Worm (Caenorhabditis elegans) whole organism, late embryonic: ENCODE measurements around the gene F35H10.2.

Source experiments
- C08G9.2 ChIP-seq: sonication (generic microtip); optimal IDR thresholded peaks from 2 replicates; lab custom pipeline; 2016; ENCODE audit warnings: mild to moderate bottlenecking, missing genetic modification characterization, moderate library complexity, missing compliant biosample characterization
- C38D4.7 ChIP-seq: fragments of 200-800 bp; sonication (Bioruptor generic); optimal IDR thresholded peaks from 2 replicates; lab custom pipeline; 2018; ENCODE audit warnings: mild to moderate bottlenecking, missing genetic modification characterization, moderate library complexity, missing compliant biosample characterization
- K02D7.2 ChIP-seq: sonication (generic microtip); optimal IDR thresholded peaks from 2 replicates; lab custom pipeline; 2017; ENCODE audit warnings: mild to moderate bottlenecking, missing genetic modification characterization, missing compliant biosample characterization
- K09A11.1 ChIP-seq: sonication (generic microtip); optimal IDR thresholded peaks from 2 replicates; lab custom pipeline; 2017; ENCODE audit warnings: antibody characterized with exemption, mild to moderate bottlenecking, missing genetic modification characterization, missing compliant biosample characterization; ENCODE audit not compliant: insufficient read depth
- Y22D7AL.16 ChIP-seq: sonication (generic microtip); optimal IDR thresholded peaks from 2 replicates; lab custom pipeline; 2016; ENCODE audit warnings: missing genetic modification characterization, missing compliant biosample characterization
- ahr-1 ChIP-seq: sonication (generic microtip); optimal IDR thresholded peaks from 2 replicates; lab custom pipeline; 2016; ENCODE audit warnings: missing genetic modification characterization, missing compliant biosample characterization
- ceh-14 ChIP-seq: sonication (generic microtip); optimal IDR thresholded peaks from 2 replicates; lab custom pipeline; 2016; ENCODE audit warnings: missing genotype, missing genetic modification characterization, missing compliant biosample characterization
- ceh-18 ChIP-seq: sonication (generic microtip); optimal IDR thresholded peaks from 2 replicates; lab custom pipeline; 2016; ENCODE audit warnings: missing genetic modification characterization, missing compliant biosample characterization
- ceh-19 ChIP-seq: fragments of 200-800 bp; sonication (Bioruptor generic); optimal IDR thresholded peaks from 2 replicates; lab custom pipeline; 2018; ENCODE audit warnings: mild to moderate bottlenecking, missing genetic modification characterization, missing compliant biosample characterization
- ceh-2 ChIP-seq: sonication (generic microtip); optimal IDR thresholded peaks from 2 replicates; lab custom pipeline; 2016; ENCODE audit warnings: missing genotype, missing genetic modification characterization, missing compliant biosample characterization
- ceh-22 ChIP-seq: sonication (generic microtip); optimal IDR thresholded peaks from 2 replicates; lab custom pipeline; 2017; ENCODE audit warnings: missing biosample characterization, missing genetic modification characterization
- ceh-24 ChIP-seq: sonication (generic microtip); optimal IDR thresholded peaks from 2 replicates; lab custom pipeline; 2016; ENCODE audit warnings: mild to moderate bottlenecking, missing genetic modification characterization, missing compliant biosample characterization
- ceh-30 ChIP-seq: fragments of 150-350 bp; optimal IDR thresholded peaks from 2 replicates; lab custom pipeline; 2014; ENCODE audit warnings: missing biosample characterization, missing genetic modification characterization
- ceh-31 ChIP-seq: sonication (generic microtip); optimal IDR thresholded peaks from 2 replicates; lab custom pipeline; 2016; ENCODE audit warnings: missing genetic modification characterization, missing compliant biosample characterization
- ceh-45 ChIP-seq: fragments of 200-800 bp; sonication (Bioruptor generic); IDR thresholded peaks from 2 replicates; pipeline ENCODE4 v1.3.6; 2022; ENCODE audit warnings: missing genetic modification reagents, missing genetic modification characterization, missing compliant biosample characterization
- ceh-48 ChIP-seq: sonication (generic microtip); optimal IDR thresholded peaks from 2 replicates; lab custom pipeline; 2016; ENCODE audit warnings: missing genetic modification characterization, inconsistent platforms, missing compliant biosample characterization
- ceh-6 ChIP-seq: fragments of 200-800 bp; sonication (Bioruptor generic); optimal IDR thresholded peaks from 2 replicates; lab custom pipeline; 2018; ENCODE audit warnings: mild to moderate bottlenecking, missing genetic modification characterization, missing compliant biosample characterization
- che-1 ChIP-seq: sonication (generic microtip); optimal IDR thresholded peaks from 2 replicates; lab custom pipeline; 2016; ENCODE audit warnings: mild to moderate bottlenecking, missing genetic modification characterization, missing compliant biosample characterization
- dmd-4 ChIP-seq: sonication (generic microtip); optimal IDR thresholded peaks from 2 replicates; lab custom pipeline; 2016; ENCODE audit warnings: borderline replicate concordance, missing genetic modification characterization, missing compliant biosample characterization
- dve-1 ChIP-seq: sonication (generic microtip); optimal IDR thresholded peaks from 2 replicates; lab custom pipeline; 2017; ENCODE audit warnings: antibody characterized with exemption, mild to moderate bottlenecking, missing genetic modification characterization, missing compliant biosample characterization
- elt-2 ChIP-seq: sonication (generic microtip); optimal IDR thresholded peaks from 2 replicates; lab custom pipeline; 2016; ENCODE audit warnings: missing genetic modification reagents, missing genetic modification characterization, missing compliant biosample characterization
- elt-4 ChIP-seq: sonication (generic microtip); optimal IDR thresholded peaks from 2 replicates; lab custom pipeline; 2016; ENCODE audit warnings: missing genetic modification characterization, missing compliant biosample characterization
- ets-4 ChIP-seq: sonication (generic microtip); optimal IDR thresholded peaks from 2 replicates; lab custom pipeline; 2016; ENCODE audit warnings: missing genetic modification characterization, missing compliant biosample characterization
- fax-1 ChIP-seq: sonication (generic microtip); optimal IDR thresholded peaks from 2 replicates; lab custom pipeline; 2016; ENCODE audit warnings: missing genotype, missing genetic modification characterization, missing compliant biosample characterization
- fkh-10 ChIP-seq: fragments of 150-350 bp; optimal IDR thresholded peaks from 2 replicates; lab custom pipeline; 2014; ENCODE audit warnings: missing biosample characterization, missing genetic modification reagents, missing genetic modification characterization
- gmeb-2 ChIP-seq: sonication (generic microtip); optimal IDR thresholded peaks from 2 replicates; lab custom pipeline; 2016; ENCODE audit warnings: missing genetic modification characterization, inconsistent platforms, missing compliant biosample characterization
- hlh-13 ChIP-seq: fragments of 200-800 bp; sonication (Bioruptor generic); optimal IDR thresholded peaks from 2 replicates; lab custom pipeline; 2018; ENCODE audit warnings: mild to moderate bottlenecking, missing genetic modification characterization, missing compliant biosample characterization
- hlh-15 ChIP-seq: sonication (generic microtip); optimal IDR thresholded peaks from 2 replicates; lab custom pipeline; 2016; ENCODE audit warnings: missing genetic modification characterization, missing compliant biosample characterization
- hlh-30 ChIP-seq: sonication (generic microtip); optimal IDR thresholded peaks from 2 replicates; lab custom pipeline; 2017; ENCODE audit warnings: antibody characterized with exemption, missing genetic modification characterization, missing compliant biosample characterization; ENCODE audit not compliant: insufficient read depth
- hlh-6 ChIP-seq: sonication (generic microtip); optimal IDR thresholded peaks from 2 replicates; lab custom pipeline; 2016; ENCODE audit warnings: missing genotype, missing genetic modification characterization, missing compliant biosample characterization
- lim-6 ChIP-seq: sonication (generic microtip); optimal IDR thresholded peaks from 2 replicates; lab custom pipeline; 2016; ENCODE audit warnings: missing genetic modification characterization, missing compliant biosample characterization
- lin-11 ChIP-seq: fragments of 200-800 bp; sonication (Bioruptor generic); optimal IDR thresholded peaks from 2 replicates; lab custom pipeline; 2018; ENCODE audit warnings: mild to moderate bottlenecking, missing genetic modification characterization, missing compliant biosample characterization
- nfya-1 ChIP-seq: sonication (generic microtip); optimal IDR thresholded peaks from 2 replicates; lab custom pipeline; 2017; ENCODE audit warnings: missing genetic modification characterization, mild to moderate bottlenecking, missing compliant biosample characterization, antibody characterized with exemption, moderate library complexity
- nhr-11 ChIP-seq: fragments of 150-350 bp; optimal IDR thresholded peaks from 2 replicates; lab custom pipeline; 2014; ENCODE audit warnings: missing biosample characterization, missing genetic modification characterization
- nhr-232 ChIP-seq: sonication (generic microtip); optimal IDR thresholded peaks from 2 replicates; lab custom pipeline; 2016; ENCODE audit warnings: missing genetic modification characterization, missing compliant biosample characterization
- odd-2 ChIP-seq: sonication (generic microtip); optimal IDR thresholded peaks from 2 replicates; lab custom pipeline; 2017; ENCODE audit warnings: antibody characterized with exemption, mild to moderate bottlenecking, missing genetic modification characterization, missing compliant biosample characterization
- pat-9 ChIP-seq: fragments of 200-800 bp; sonication (Bioruptor generic); optimal IDR thresholded peaks from 2 replicates; lab custom pipeline; 2018; ENCODE audit warnings: mild to moderate bottlenecking, missing genetic modification characterization, moderate library complexity, missing compliant biosample characterization
- pax-1 ChIP-seq: fragments of 150-350 bp; optimal IDR thresholded peaks from 2 replicates; lab custom pipeline; 2014; ENCODE audit warnings: missing biosample characterization, missing genetic modification characterization
- pha-4 ChIP-seq: fragments of 150-350 bp; optimal IDR thresholded peaks from 2 replicates; lab custom pipeline; 2018; ENCODE audit warnings: missing biosample characterization, missing genetic modification reagents, missing genetic modification characterization
- rnt-1 ChIP-seq: sonication (generic microtip); optimal IDR thresholded peaks from 2 replicates; lab custom pipeline; 2016; ENCODE audit warnings: missing genetic modification characterization, missing compliant biosample characterization
- sdc-2 ChIP-seq: sonication (generic microtip); optimal IDR thresholded peaks from 2 replicates; lab custom pipeline; 2016; ENCODE audit warnings: missing genotype, missing genetic modification characterization, missing compliant biosample characterization
- sox-2 ChIP-seq: fragments of 200-800 bp; sonication (Bioruptor generic); IDR thresholded peaks from 2 replicates; pipeline ENCODE4 v1.3.6; 2022; ENCODE audit warnings: missing genetic modification reagents, missing genetic modification characterization, missing compliant biosample characterization
- syd-9 ChIP-seq: sonication (generic microtip); optimal IDR thresholded peaks from 2 replicates; lab custom pipeline; 2016; ENCODE audit warnings: mild to moderate bottlenecking, missing genetic modification characterization, moderate library complexity, missing compliant biosample characterization
- tbx-2 ChIP-seq: sonication (generic microtip); optimal IDR thresholded peaks from 2 replicates; lab custom pipeline; 2016; ENCODE audit warnings: missing genetic modification characterization, missing compliant biosample characterization
- tbx-7 ChIP-seq: sonication (generic microtip); optimal IDR thresholded peaks from 2 replicates; lab custom pipeline; 2016; ENCODE audit warnings: missing genotype, missing genetic modification characterization, missing compliant biosample characterization
- unc-3 ChIP-seq, 2 experiments: fragments of 200-800 bp in 1 of 2; sonication (Bioruptor generic) in 1 of 2; sonication (generic microtip) in 1 of 2; conservative IDR thresholded peaks in 1 of 2; optimal IDR thresholded peaks in 1 of 2; 2 replicates each; pipeline versions ENCODE4 v1.3.6 to Lab custom; 2016 to 2022; ENCODE audit warnings: missing compliant biosample characterization in 2 of 2, missing genetic modification characterization in 2 of 2, missing genetic modification reagents in 1 of 2
- unc-55 ChIP-seq: sonication (generic microtip); optimal IDR thresholded peaks from 2 replicates; lab custom pipeline; 2017; ENCODE audit warnings: missing biosample characterization, missing genetic modification reagents, missing genetic modification characterization
- unc-86 ChIP-seq: sonication (generic microtip); optimal IDR thresholded peaks from 2 replicates; lab custom pipeline; 2016; ENCODE audit warnings: missing genetic modification characterization, missing compliant biosample characterization

The F35H10.2 gene

ce11 chrIV:8367887-8368286 lies 38.9 kb downstream of the F35H10.2 start:
- TF ChIP-seq ceh-24 (tag; lab: Kevin White, UChicago) (no peak), ceh-2 (tag; lab: Kevin White, UChicago) (no peak), pax-1 (tag; lab: Kevin White, UChicago) (no peak), ets-4 (no peak), C08G9.2 (tag; lab: Kevin White, UChicago) (no peak), dve-1 (tag; lab: Kevin White, UChicago) (no peak), fax-1 (no peak), ceh-45 (GFP tag; lab: Robert Waterston, UW) (no peak), nhr-232 (no peak), dmd-4 (tag; lab: Kevin White, UChicago) (no peak), unc-86 (tag; lab: Kevin White, UChicago) (no peak), pha-4 (tag; lab: Kevin White, UChicago) (no peak), ceh-14 (no peak), pat-9 (tag; lab: Kevin White, UChicago) (no peak), hlh-15 (tag; lab: Kevin White, UChicago) (no peak), gmeb-2 (tag; lab: Kevin White, UChicago) (no peak), elt-4 (tag; lab: Kevin White, UChicago) (no peak), odd-2 (tag; lab: Kevin White, UChicago) (no peak)

- TF ChIP-seq elt-2 (no peak), elt-4 (tag; lab: Kevin White, UChicago) (no peak), hlh-30 (no peak), ets-4 (no peak), ceh-6 (GFP tag; lab: Kevin White, UChicago) (no peak), ceh-22 (tag; lab: Kevin White, UChicago) (no peak)
- TF ChIP-seq, all 69 proteins: peak for 0
These were observed 40.1 kb downstream of the F35H10.2 start, which contains the start of gene D2096.6 for ce11 chrIV:8369135-8369534. Gene D2096.6, minus strand, starts transcription at chrIV:8369235.

- TF ChIP-seq lim-6 (tag; lab: Kevin White, UChicago) (no peak), ahr-1 (tag; lab: Kevin White, UChicago) (peak; percentile 33), ceh-18 (tag; lab: Kevin White, UChicago) (peak; percentile 59), hlh-6 (tag; lab: Kevin White, UChicago) (peak; percentile 89), unc-55 (GFP tag; lab: Kevin White, UChicago) (peak; percentile 65), syd-9 (tag; lab: Kevin White, UChicago) (peak; percentile 89), ceh-31 (tag; lab: Kevin White, UChicago) (peak; percentile 72), nhr-11 (tag; lab: Kevin White, UChicago) (no peak), sdc-2 (tag; lab: Kevin White, UChicago) (peak; percentile 77), unc-3 (GFP tag; conservative IDR thresholded peaks at IDR 0.05; lab: Robert Waterston, UW) (peak; percentile 65; the same call in 1 of the 2 replicates), unc-3 (tag; optimal IDR thresholded peaks at IDR 0.05; lab: Kevin White, UChicago) (peak; percentile 79), K09A11.1 (tag; lab: Kevin White, UChicago) (peak; percentile 67), dmd-4 (tag; lab: Kevin White, UChicago) (peak; percentile 31), ceh-48 (peak; percentile 77), hlh-13 (GFP tag; lab: Kevin White, UChicago) (peak; percentile 83), fkh-10 (GFP tag; lab: Kevin White, UChicago) (peak; percentile 73), ceh-24 (tag; lab: Kevin White, UChicago) (no peak), sox-2 (peak; percentile 72), C38D4.7 (GFP tag; lab: Kevin White, UChicago) (peak; percentile 87), ceh-14 (peak; percentile 62), tbx-7 (tag; lab: Kevin White, UChicago) (peak; percentile 34), che-1 (peak; percentile 86), K02D7.2 (tag; lab: Kevin White, UChicago) (peak; percentile 51), lin-11 (tag; lab: Kevin White, UChicago) (peak; percentile 84), dve-1 (tag; lab: Kevin White, UChicago) (peak; percentile 85), tbx-2 (peak; percentile 86), gmeb-2 (tag; lab: Kevin White, UChicago) (peak; percentile 81), ceh-19 (peak; percentile 75), Y22D7AL.16 (tag; lab: Kevin White, UChicago) (peak; percentile 70), unc-86 (tag; lab: Kevin White, UChicago) (peak; percentile 84), fax-1 (peak; percentile 66), rnt-1 (tag; lab: Kevin White, UChicago) (peak; percentile 50), ceh-30 (tag; lab: Kevin White, UChicago) (peak; percentile 53), nfya-1 (tag; lab: Kevin White, UChicago) (peak; percentile 67)
These were observed 46.4 kb downstream of the F35H10.2 start for ce11 chrIV:8375381-8375780.
